Fruit fly (Drosophila melanogaster) ovary, adult (tissue): ENCODE data around the gene Acf.
A peak's percentile ranks its signal among the peaks of the same experiment; 100 is the strongest.

ENCODE experiments used
- CG17801 ChIP-seq: fragments of 200-800 bp; optimal IDR thresholded peaks from 2 replicates; lab custom pipeline; 2019; ENCODE audit warnings: missing biosample characterization, mild to moderate bottlenecking, missing genetic modification characterization, moderate library complexity; ENCODE audit not compliant: partially characterized antibody

Gene Acf

DNA sequence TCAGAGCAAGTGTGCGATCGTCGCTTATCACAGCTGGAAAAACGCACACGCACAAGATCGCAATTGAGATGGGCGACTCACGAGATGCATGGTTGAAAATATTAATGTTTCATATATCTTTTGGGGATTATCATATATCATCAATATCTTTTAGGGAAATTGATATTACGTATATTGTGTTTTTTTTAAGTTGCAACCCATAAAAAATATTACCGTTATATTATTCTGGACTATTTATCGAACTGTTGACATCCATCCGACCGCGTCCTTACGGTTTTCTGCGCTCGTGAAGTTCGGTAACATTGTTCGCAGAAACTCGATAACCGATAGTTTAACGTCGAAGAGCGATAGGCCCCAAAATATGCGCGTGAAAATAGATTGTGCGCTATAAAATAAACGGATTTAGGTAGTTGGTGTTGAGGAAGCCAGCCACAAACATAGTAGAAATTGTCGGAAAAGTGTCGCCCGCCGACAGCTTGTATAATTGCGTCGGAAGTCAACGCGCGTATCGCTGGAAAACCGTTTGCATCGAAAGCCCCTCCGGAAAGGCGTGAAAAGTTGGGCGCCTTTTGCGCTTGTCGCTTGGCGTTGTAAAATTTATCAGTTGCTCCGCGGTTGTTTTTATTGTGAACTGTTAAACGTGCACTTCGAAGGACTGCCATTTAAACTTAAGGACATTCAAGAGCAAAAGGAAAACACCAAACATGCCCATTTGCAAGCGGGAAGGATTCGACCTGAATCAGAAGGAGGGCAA lies at the start of gene Acf, which contains the start of gene Mccc1:
TSS of gene Acf (plus strand) at position 318 of the 754 bp plus-strand sequence.
TSS of gene Mccc1 (minus strand) at position 244 of the 754 bp plus-strand sequence.
- TF ChIP-seq CG17801 (GFP tag; lab: Kevin White, UChicago): peak; percentile 55

- TF ChIP-seq CG17801 (GFP tag; lab: Kevin White, UChicago): peak; percentile 48
Observed at dm6 chr3R:31744044-31744652, 49.6 kb upstream of the Acf start, which contains the start of gene CG1896. CG1896 (plus strand) TSS chr3R:31744282.

- TF ChIP-seq CG17801 (GFP tag; lab: Kevin White, UChicago): peak; percentile 64
Observed at dm6 chr3R:31745629-31746081, 48.1 kb upstream of the Acf start, which contains the start of gene awd. awd (minus strand) TSS chr3R:31746077.

- peak; percentile 50 for TF ChIP-seq CG17801 (GFP tag; lab: Kevin White, UChicago)
Observed at dm6 chr3R:31747429-31748048, 46.2 kb upstream of the Acf start, which contains the start of the genes nero and CG1910. nero (minus strand) TSS chr3R:31747558. CG1910 (plus strand) TSS chr3R:31747643.

dm6 chr3R:31748093-31748996 lies 45.4 kb upstream of the Acf start:
- TF ChIP-seq CG17801 (GFP tag; lab: Kevin White, UChicago): peak; percentile 8

- TF ChIP-seq CG17801 (GFP tag; lab: Kevin White, UChicago): no peak
Observed at dm6 chr3R:31754605-31755004, 39.2 kb upstream of the Acf start, which contains the start of gene salt. salt (minus strand) TSS chr3R:31754705.

DNA sequence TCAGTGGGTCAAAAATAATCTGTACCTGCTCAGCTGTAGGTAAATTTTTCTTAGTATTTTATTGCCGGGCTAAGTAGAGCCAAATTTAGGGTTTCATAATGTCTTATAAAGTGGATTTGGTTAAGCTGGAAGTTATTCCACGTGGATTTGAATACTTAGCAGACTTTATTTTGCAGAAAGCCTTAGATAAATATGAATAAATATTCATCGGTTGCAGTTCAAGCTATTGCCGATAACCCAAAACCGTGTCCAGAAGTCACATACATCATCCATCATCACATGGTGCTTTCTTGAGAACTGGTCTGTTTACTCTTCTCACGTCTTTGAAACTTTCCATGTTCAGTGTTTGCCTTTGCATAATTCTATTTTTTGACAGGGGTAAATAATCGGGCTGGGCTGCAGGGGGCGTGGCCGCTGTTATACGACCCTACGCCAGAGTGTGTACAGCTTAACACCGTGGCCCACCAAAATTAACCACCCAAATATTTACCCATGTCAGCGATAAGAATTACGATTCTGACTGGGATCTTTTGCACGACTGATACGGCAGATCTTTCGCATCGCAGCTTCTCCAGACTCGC lies 35.1 kb upstream of the Acf start, which contains the start of gene CG2187:
TSS of gene CG2187 (minus strand) at position 51 of the 581 bp plus-strand sequence.
- TF ChIP-seq CG17801 (GFP tag; lab: Kevin White, UChicago): no peak

DNA sequence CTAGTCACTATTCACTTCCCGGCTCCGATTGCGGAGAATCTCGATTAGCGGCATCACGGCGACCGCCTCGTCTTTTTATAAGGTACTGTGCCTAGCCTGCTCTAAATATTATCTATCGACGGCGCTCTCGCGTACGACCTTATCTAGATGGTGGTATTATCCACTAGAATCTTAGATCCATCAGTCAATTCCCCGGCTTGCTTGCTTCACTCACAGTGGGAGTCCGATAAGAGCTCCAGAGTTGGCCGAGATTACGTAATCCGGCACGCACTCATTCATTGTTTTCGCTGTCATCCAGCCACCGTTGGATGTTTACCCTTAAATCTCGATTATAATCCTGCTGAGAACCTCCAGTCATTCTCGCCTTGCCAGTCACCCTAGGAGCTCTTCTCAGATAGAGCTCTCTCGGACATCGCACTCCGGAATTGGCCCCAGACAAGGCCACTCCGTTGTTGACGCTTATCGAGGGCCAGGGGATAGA lies 32.2 kb upstream of the Acf start, which contains the start of gene Smvt:
TSS of gene Smvt (minus strand) at position 51 of the 481 bp plus-strand sequence.
- no peak for TF ChIP-seq CG17801 (GFP tag; lab: Kevin White, UChicago)

DNA sequence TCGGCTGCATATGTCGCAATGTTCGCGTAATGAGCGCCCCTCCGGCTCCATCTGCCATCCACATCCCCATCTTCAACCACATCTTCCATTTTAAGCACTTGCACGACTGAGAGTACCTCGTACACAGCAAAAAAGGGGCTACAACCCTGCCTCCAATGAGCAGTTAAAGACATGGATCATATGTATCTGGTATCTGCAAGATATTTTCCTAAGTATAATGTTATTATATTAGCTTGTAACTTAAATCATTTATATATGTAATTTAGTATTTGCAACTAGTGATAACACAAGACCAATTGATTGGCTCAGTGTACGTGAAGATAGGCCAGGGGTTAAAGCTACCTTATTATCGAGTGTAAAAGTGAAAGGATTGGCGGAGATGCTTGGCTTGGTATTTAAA lies 31.1 kb upstream of the Acf start:
- TF ChIP-seq CG17801 (GFP tag; lab: Kevin White, UChicago): no peak

DNA sequence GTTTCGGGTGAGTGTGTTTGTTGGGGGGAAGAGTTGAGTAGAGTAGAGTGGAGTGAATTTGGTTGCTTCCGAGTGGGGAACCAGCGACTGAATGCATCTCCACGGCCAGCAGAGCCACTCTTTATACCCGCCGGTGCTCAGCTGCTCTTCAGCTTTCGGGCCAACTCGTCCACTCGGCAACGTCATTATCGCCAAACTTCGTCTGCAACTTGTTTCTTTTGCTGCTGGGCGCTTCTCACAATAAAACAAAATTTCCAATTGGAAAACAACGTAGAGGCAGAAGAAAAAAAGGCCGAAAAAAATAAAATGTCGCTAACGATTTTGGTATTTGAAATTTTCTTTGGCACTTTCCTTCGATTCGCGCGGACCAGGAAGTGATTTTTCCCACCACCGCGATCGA lies 29.1 kb upstream of the Acf start, which contains the start of gene CG2150:
TSS of gene CG2150 (minus strand) at position 101 of the 400 bp plus-strand sequence.
- no peak for TF ChIP-seq CG17801 (GFP tag; lab: Kevin White, UChicago)

DNA sequence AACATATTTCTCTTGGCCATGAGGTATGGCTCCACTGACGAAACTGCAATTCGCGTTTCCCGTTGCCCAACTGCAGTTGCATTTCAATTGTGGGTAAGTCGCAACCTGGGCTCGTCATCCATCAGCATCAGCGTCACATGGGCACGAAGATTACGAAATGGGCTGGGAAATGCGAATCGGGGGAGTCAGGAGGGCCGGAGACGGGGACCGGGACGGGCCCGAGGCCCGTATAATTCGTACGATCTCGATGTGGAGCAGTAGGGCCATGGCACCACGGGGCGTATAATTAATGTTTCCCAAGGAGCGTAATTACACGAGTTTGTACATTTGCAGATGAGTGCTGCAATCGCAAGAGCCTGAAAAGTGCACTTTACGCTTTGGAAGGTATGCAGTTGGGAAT lies 28.6 kb upstream of the Acf start:
- TF ChIP-seq CG17801 (GFP tag; lab: Kevin White, UChicago): no peak

- no peak for TF ChIP-seq CG17801 (GFP tag; lab: Kevin White, UChicago)
Observed at dm6 chr3R:31767528-31767927, 26.3 kb upstream of the Acf start.

DNA sequence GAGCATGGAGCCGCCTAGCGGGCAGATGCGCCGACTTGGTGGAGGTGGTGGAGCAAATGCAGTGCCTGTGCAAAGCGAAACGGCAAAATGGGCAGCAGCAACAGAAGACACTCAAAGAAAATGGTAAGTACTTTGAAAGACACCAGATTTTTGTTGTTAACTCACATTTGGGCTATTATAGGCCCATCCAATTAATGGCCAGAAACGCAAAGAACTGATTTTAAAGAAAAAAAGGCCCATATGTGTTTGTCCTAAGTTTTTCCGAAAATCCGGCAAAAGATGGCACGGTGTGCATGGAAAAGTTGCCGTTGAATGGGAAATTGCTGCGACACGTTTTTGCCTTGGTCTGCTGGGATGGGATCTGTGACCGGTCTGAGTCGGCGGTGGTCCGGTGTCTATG lies 25.6 kb upstream of the Acf start:
- TF ChIP-seq CG17801 (GFP tag; lab: Kevin White, UChicago): no peak
